Fruit fly (Drosophila melanogaster): ENCODE data around the gene Cpr65Ax2.
"Not testable (repeated sequence)": the region's sequence is repeated elsewhere in the genome, so short reads cannot be mapped to it uniquely, and the experiment has no call there.

- TF ChIP-seq CG8478, CTCF (optimal IDR thresholded peaks at IDR 0.05): not testable (repeated sequence)
Observed at dm6 chr3L:6149248-6149647, 1.4 kb downstream of the Cpr65Ax2 start, which contains the start of gene Lcp65Ab1.

Data from S2 (cell line).